Worm (Caenorhabditis elegans) whole organism, L2 larva: ENCODE data around the gene kel-1.

ENCODE experiments used
- R02D3.7 ChIP-seq: fragments of 150-350 bp; optimal IDR thresholded peaks from 2 replicates; lab custom pipeline; 2014; ENCODE audit warnings: missing biosample characterization, missing genetic modification characterization
- ceh-16 ChIP-seq: fragments of 150-350 bp; optimal IDR thresholded peaks from 2 replicates; lab custom pipeline; 2014; ENCODE audit warnings: missing biosample characterization, missing genetic modification characterization
- elt-1 ChIP-seq: fragments of 150-350 bp; optimal IDR thresholded peaks from 2 replicates; lab custom pipeline; 2014; ENCODE audit warnings: missing biosample characterization, missing genetic modification characterization
- elt-3 ChIP-seq: sonication (generic microtip); optimal IDR thresholded peaks from 2 replicates; lab custom pipeline; 2017; ENCODE audit warnings: missing biosample characterization, missing genetic modification characterization
- nhr-6 ChIP-seq: fragments of 150-350 bp; optimal IDR thresholded peaks from 2 replicates; lab custom pipeline; 2014; ENCODE audit warnings: missing biosample characterization, missing genetic modification characterization
- skn-1 ChIP-seq: sonication (generic microtip); optimal IDR thresholded peaks from 2 replicates; lab custom pipeline; 2017; ENCODE audit warnings: missing biosample characterization, missing genetic modification characterization
- sma-3 ChIP-seq: sonication (generic microtip); optimal IDR thresholded peaks from 2 replicates; lab custom pipeline; 2016; ENCODE audit warnings: missing genetic modification reagents, missing genetic modification characterization, missing compliant biosample characterization
- snpc-4 ChIP-seq: fragments of 150-350 bp; optimal IDR thresholded peaks from 2 replicates; lab custom pipeline; 2014; ENCODE audit warnings: missing biosample characterization, missing genetic modification characterization
- unc-62 ChIP-seq: fragments of 150-350 bp; optimal IDR thresholded peaks from 2 replicates; lab custom pipeline; 2014; ENCODE audit warnings: missing biosample characterization, missing genetic modification reagents, missing genetic modification characterization

DNA sequence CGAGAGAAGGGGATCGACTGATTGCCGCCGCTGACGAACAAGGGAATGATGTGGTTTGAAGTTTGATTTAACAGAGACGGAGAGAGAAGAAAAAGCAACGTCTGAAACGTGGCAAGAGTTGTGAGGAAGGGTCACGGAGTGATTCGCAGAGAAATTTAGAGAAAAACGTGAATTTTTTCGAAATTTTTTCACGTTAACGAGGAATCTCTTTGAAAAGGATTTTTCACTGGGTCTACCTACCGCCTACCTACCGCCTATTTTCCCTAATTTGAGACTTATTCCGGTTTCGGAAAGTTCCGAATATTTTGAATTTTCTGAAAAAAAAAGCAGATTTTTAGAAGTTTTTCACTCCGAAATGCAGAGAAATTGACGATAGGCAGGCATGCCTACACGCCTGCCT is 20.7 kb downstream of the kel-1 start, which contains the start of gene fcmt-1:
- TF ChIP-seq ceh-16 (no peak), nhr-6 (no peak), snpc-4 (tag; lab: Kevin White, UChicago) (no peak), R02D3.7 (tag; lab: Kevin White, UChicago) (no peak), sma-3 (no peak), elt-1 (no peak), skn-1 (tag; lab: Kevin White, UChicago) (no peak), elt-3 (tag; lab: Kevin White, UChicago) (no peak), unc-62 (GFP tag; lab: Kevin White, UChicago) (no peak)
